Worm (Caenorhabditis elegans): ENCODE data around the gene itsn-1.

Gene itsn-1

ce11 chrIV:17116345-17116744, 3.1 kb upstream of the itsn-1 start, which contains the start of gene cyn-13 (continued):
- TF ChIP-seq lim-7 (GFP tag; IDR thresholded peaks at IDR 0.05) = 0 out of 2 replicates have a peak, but pooled peaks have one; percentile 53
- TF ChIP-seq nhr-77 (tag; optimal IDR thresholded peaks at IDR 0.05) = no peak
- no peak for TF ChIP-seq nhr-48 (tag; optimal IDR thresholded peaks at IDR 0.05)
- no peak for TF ChIP-seq ceh-62 (tag; optimal IDR thresholded peaks at IDR 0.05)
- TF ChIP-seq hmg-1.1 (GFP tag; IDR thresholded peaks at IDR 0.05) = no peak
- TF ChIP-seq cey-2 (tag; optimal IDR thresholded peaks at IDR 0.05; ENCODE audit: borderline replicate concordance, insufficient read depth) = no peak
- 0 out of 2 replicates have a peak, but pooled peaks have one; percentile 54 for TF ChIP-seq D1046.2 (GFP tag; IDR thresholded peaks at IDR 0.05)
- no peak for TF ChIP-seq F49E8.2 (tag; optimal IDR thresholded peaks at IDR 0.05; ENCODE audit: borderline replicate concordance)
- no peak for TF ChIP-seq ceh-82 (tag; optimal IDR thresholded peaks at IDR 0.05)
- no peak for TF ChIP-seq lin-1 (GFP tag; IDR thresholded peaks at IDR 0.05)
- no peak for TF ChIP-seq daf-12 (tag; optimal IDR thresholded peaks at IDR 0.05)
- no peak for TF ChIP-seq lin-15B (tag; optimal IDR thresholded peaks at IDR 0.05)
- TF ChIP-seq T26A8.4 (GFP tag; IDR thresholded peaks at IDR 0.05) = no peak
- peak; percentile 22; the same call in 1 of the 2 replicates for TF ChIP-seq snpc-1.2 (GFP tag; IDR thresholded peaks at IDR 0.05)
- no peak for TF ChIP-seq dmd-6 (GFP tag; IDR thresholded peaks at IDR 0.05)
- no peak for TF ChIP-seq F44E2.7 (GFP tag; IDR thresholded peaks at IDR 0.05)
- TF ChIP-seq nhr-102 (tag; optimal IDR thresholded peaks at IDR 0.05) = no peak
- TF ChIP-seq mxl-2 (GFP tag; conservative IDR thresholded peaks at IDR 0.05) = no peak
- TF ChIP-seq daf-19 (GFP tag; conservative IDR thresholded peaks at IDR 0.05) = no peak
- no peak for TF ChIP-seq ceh-32 (tag; optimal IDR thresholded peaks at IDR 0.05; ENCODE audit: poor library complexity)
- TF ChIP-seq spr-1 (tag; optimal IDR thresholded peaks at IDR 0.05) = no peak
- TF ChIP-seq jun-1 (tag; optimal IDR thresholded peaks at IDR 0.05) = no peak

ce11 chrIV:17116821-17117220, 2.7 kb upstream of the itsn-1 start:
- TF ChIP-seq mdt-29 (GFP tag; IDR thresholded peaks at IDR 0.05) = 0 out of 2 replicates have a peak, but pooled peaks have one; percentile 1
- TF ChIP-seq F10B5.3 (tag; optimal IDR thresholded peaks at IDR 0.05) = no peak
- TF ChIP-seq set-16 (GFP tag; IDR thresholded peaks at IDR 0.05) = peak; percentile 98
- TF ChIP-seq ztf-7 (tag; optimal IDR thresholded peaks at IDR 0.05) = no peak

DNA sequence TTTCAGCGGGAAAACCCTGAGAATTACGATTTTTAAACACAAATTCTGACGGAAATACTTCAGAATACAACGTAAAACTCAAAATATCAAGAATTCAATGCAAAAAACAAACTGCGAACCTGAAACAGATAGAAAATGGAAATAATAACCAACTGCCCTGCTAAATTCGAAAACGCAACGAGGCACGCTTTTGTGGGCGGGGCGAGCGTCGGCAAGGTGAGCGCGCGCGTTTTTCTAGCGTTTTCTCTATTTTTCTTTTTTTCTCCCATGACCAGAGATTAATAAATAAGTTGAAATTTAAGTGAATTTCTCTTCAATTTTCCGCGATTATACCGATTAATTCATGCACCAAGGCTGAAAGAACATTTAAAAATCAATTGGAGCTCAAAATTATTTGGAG, 897 bp upstream of the itsn-1 start, which contains the start of gene uaf-2:
Gene uaf-2 (minus strand): TSS at position 183 of the 400 bp plus-strand sequence.
- TF ChIP-seq rbr-2 (tag; optimal IDR thresholded peaks at IDR 0.05) (peak; percentile 17), snpc-1.2 (GFP tag; IDR thresholded peaks at IDR 0.05) (peak; percentile 36), dpl-1 (GFP tag; optimal IDR thresholded peaks at IDR 0.05) (peak; percentile 44), hmg-1.1 (GFP tag; IDR thresholded peaks at IDR 0.05) (no peak), daf-16 (GFP tag; optimal IDR thresholded peaks at IDR 0.05) (no peak), daf-16 (tag; optimal IDR thresholded peaks at IDR 0.05) (peak; percentile 20), zfp-2 (tag; optimal IDR thresholded peaks at IDR 0.05) (no peak), ceh-82 (tag; optimal IDR thresholded peaks at IDR 0.05) (no peak), hif-1 (tag; optimal IDR thresholded peaks at IDR 0.05) (peak in 1 of 2 experiments; percentile 19), ceh-32 (tag; optimal IDR thresholded peaks at IDR 0.05; ENCODE audit: poor library complexity) (no peak), pha-4 (GFP tag; IDR thresholded peaks at IDR 0.05) (peak; percentile 19; the same call in 1 of the 2 replicates), pha-4 (tag; optimal IDR thresholded peaks at IDR 0.05) (no peak), dmd-6 (GFP tag; IDR thresholded peaks at IDR 0.05) (no peak), nhr-48 (tag; optimal IDR thresholded peaks at IDR 0.05) (no peak), Y48G9A.11 (GFP tag; IDR thresholded peaks at IDR 0.05) (no peak), mdl-1 (tag; optimal IDR thresholded peaks at IDR 0.05) (no peak), unc-62 (GFP tag; optimal IDR thresholded peaks at IDR 0.05 in 1 of 2) (peak in 1 of 2 experiments; percentile 1), unc-62 (tag; optimal IDR thresholded peaks at IDR 0.05) (no peak), mep-1 (tag; optimal IDR thresholded peaks at IDR 0.05) (peak; percentile 65), lin-38 (GFP tag; IDR thresholded peaks at IDR 0.05) (peak; percentile 25; the same call in 1 of the 2 replicates), dve-1 (tag; optimal IDR thresholded peaks at IDR 0.05; ENCODE audit: insufficient read depth) (peak; percentile 19), hlh-30 (tag; optimal IDR thresholded peaks at IDR 0.05; ENCODE audit: insufficient read depth) (peak; percentile 50), mes-2 (tag; optimal IDR thresholded peaks at IDR 0.05; ENCODE audit: poor library complexity, severe bottlenecking) (peak; percentile 82)

All from whole organism, L4 larva.